Fruit fly (Drosophila melanogaster) whole organism, prepupa: ENCODE data around the gene mib1.

Source experiments
- Blimp-1 ChIP-seq: fragments of 200-800 bp; sonication (Bioruptor generic); optimal IDR thresholded peaks from 3 replicates; lab custom pipeline; 2017; ENCODE audit warnings: missing biosample characterization, missing genetic modification characterization, mild to moderate bottlenecking, moderate library complexity, missing genetic modification reagents
- CG10631 ChIP-seq: fragments of 200-800 bp; sonication (Bioruptor generic); optimal IDR thresholded peaks from 2 replicates; lab custom pipeline; 2016; ENCODE audit warnings: missing biosample characterization, missing genetic modification characterization
- CG11294 ChIP-seq: fragments of 200-800 bp; sonication (Bioruptor generic); IDR thresholded peaks from 2 replicates; pipeline ENCODE4 v1.3.6; 2022; ENCODE audit warnings: missing biosample characterization, missing genetic modification characterization
- CG11902 ChIP-seq: fragments of 200-800 bp; sonication (Bioruptor generic); optimal IDR thresholded peaks from 3 replicates; lab custom pipeline; 2016; ENCODE audit warnings: missing biosample characterization, missing genetic modification characterization
- CG15336 ChIP-seq: fragments of 200-800 bp; sonication (Bioruptor generic); IDR thresholded peaks from 2 replicates; pipeline ENCODE4 v1.3.6; 2022; ENCODE audit warnings: missing biosample characterization, missing genetic modification characterization
- CG1621 ChIP-seq: fragments of 200-800 bp; sonication (Bioruptor generic); optimal IDR thresholded peaks from 3 replicates; lab custom pipeline; 2018; ENCODE audit warnings: missing biosample characterization, mild to moderate bottlenecking, missing genetic modification characterization
- CG3032 ChIP-seq: fragments of 200-800 bp; optimal IDR thresholded peaks from 2 replicates; lab custom pipeline; 2019; ENCODE audit warnings: missing biosample characterization, mild to moderate bottlenecking, missing genetic modification characterization, moderate library complexity
- CG31627 ChIP-seq: fragments of 200-800 bp; sonication (Bioruptor generic); optimal IDR thresholded peaks from 3 replicates; lab custom pipeline; 2016; ENCODE audit warnings: missing biosample characterization, missing genetic modification characterization
- CG32006 ChIP-seq: fragments of 200-800 bp; sonication (Bioruptor generic); optimal IDR thresholded peaks from 3 replicates; lab custom pipeline; 2017; ENCODE audit warnings: missing biosample characterization, mild to moderate bottlenecking, missing genetic modification characterization
- CG3919 ChIP-seq: fragments of 200-800 bp; sonication (Bioruptor generic); optimal IDR thresholded peaks from 3 replicates; lab custom pipeline; 2016; ENCODE audit warnings: missing biosample characterization, missing genetic modification characterization
- CG4318 ChIP-seq: fragments of 200-800 bp; sonication (Bioruptor generic); optimal IDR thresholded peaks from 3 replicates; lab custom pipeline; 2017; ENCODE audit warnings: missing biosample characterization, mild to moderate bottlenecking, missing genetic modification characterization
- CG6163 ChIP-seq: fragments of 200-800 bp; sonication (Bioruptor generic); IDR thresholded peaks from 3 replicates; pipeline ENCODE4 v1.3.6; 2022; ENCODE audit warnings: missing biosample characterization, missing genetic modification characterization
- CG6276 ChIP-seq: fragments of 200-800 bp; sonication (Bioruptor generic); optimal IDR thresholded peaks from 2 replicates; lab custom pipeline; 2017; ENCODE audit warnings: missing biosample characterization, mild to moderate bottlenecking, missing genetic modification characterization
- CG6792 ChIP-seq: fragments of 200-800 bp; sonication (Bioruptor generic); optimal IDR thresholded peaks from 3 replicates; lab custom pipeline; 2016; ENCODE audit warnings: missing biosample characterization, missing genetic modification characterization
- CG6808 ChIP-seq: fragments of 200-800 bp; sonication (Bioruptor generic); optimal IDR thresholded peaks from 3 replicates; lab custom pipeline; 2017; ENCODE audit warnings: missing biosample characterization, missing genetic modification characterization, mild to moderate bottlenecking, moderate library complexity, missing genetic modification reagents
- CG8119 ChIP-seq: fragments of 200-800 bp; sonication (Bioruptor generic); IDR thresholded peaks from 3 replicates; pipeline ENCODE4 v1.3.6; 2022; ENCODE audit warnings: missing biosample characterization, missing genetic modification characterization
- CG8319 ChIP-seq: fragments of 200-800 bp; sonication (Bioruptor generic); optimal IDR thresholded peaks from 3 replicates; lab custom pipeline; 2016; ENCODE audit warnings: missing biosample characterization, missing genetic modification characterization
- CG8632 ChIP-seq: fragments of 200-800 bp; sonication (Bioruptor generic); optimal IDR thresholded peaks from 3 replicates; lab custom pipeline; 2016; ENCODE audit warnings: missing biosample characterization, missing genetic modification characterization
- CG9139 ChIP-seq: fragments of 200-800 bp; sonication (Bioruptor generic); optimal IDR thresholded peaks from 3 replicates; lab custom pipeline; 2017; ENCODE audit warnings: missing biosample characterization, mild to moderate bottlenecking, missing genetic modification characterization
- Eip75B ChIP-seq: fragments of 200-800 bp; sonication (Bioruptor generic); optimal IDR thresholded peaks from 3 replicates; lab custom pipeline; 2016; ENCODE audit warnings: missing biosample characterization, missing genetic modification characterization
- Eip78C ChIP-seq: fragments of 200-800 bp; sonication (Bioruptor generic); peaks from one replicate; lab custom pipeline; 2016; ENCODE audit warnings: missing biosample characterization, missing genetic modification characterization
- Eip93F ChIP-seq: fragments of 200-800 bp; sonication (Bioruptor generic); optimal IDR thresholded peaks from 2 replicates; lab custom pipeline; 2016; ENCODE audit warnings: missing biosample characterization, mild to moderate bottlenecking, missing genetic modification characterization
- Ets21C ChIP-seq: fragments of 200-800 bp; sonication (Bioruptor generic); optimal IDR thresholded peaks from 3 replicates; lab custom pipeline; 2016; ENCODE audit warnings: missing biosample characterization, missing genetic modification characterization
- Ets96B ChIP-seq: fragments of 200-800 bp; optimal IDR thresholded peaks from 2 replicates; lab custom pipeline; 2019; ENCODE audit warnings: missing biosample characterization, mild to moderate bottlenecking, missing genetic modification characterization, moderate library complexity
- Gug ChIP-seq: fragments of 200-800 bp; sonication (Bioruptor generic); IDR thresholded peaks from 2 replicates; pipeline ENCODE4 v1.3.6; 2022; ENCODE audit warnings: missing biosample characterization, missing genetic modification characterization
- Hr38 ChIP-seq: sonication (Bioruptor generic); optimal IDR thresholded peaks from 2 replicates; lab custom pipeline; 2016; ENCODE audit warnings: missing biosample characterization, missing genetic modification characterization
- Hr39 ChIP-seq: fragments of 200-800 bp; sonication (Bioruptor generic); optimal IDR thresholded peaks from 2 replicates; lab custom pipeline; 2016; ENCODE audit warnings: missing biosample characterization, missing genetic modification characterization
- Hr4 ChIP-seq: fragments of 200-800 bp; sonication (Bioruptor generic); optimal IDR thresholded peaks from 3 replicates; lab custom pipeline; 2016; ENCODE audit warnings: missing biosample characterization, missing genetic modification characterization
- OdsH ChIP-seq: fragments of 200-800 bp; sonication (Bioruptor generic); optimal IDR thresholded peaks from 3 replicates; lab custom pipeline; 2016; ENCODE audit warnings: missing biosample characterization, missing genetic modification characterization
- Smox ChIP-seq: fragments of 200-800 bp; sonication (Bioruptor generic); optimal IDR thresholded peaks from 3 replicates; lab custom pipeline; 2016; ENCODE audit warnings: missing biosample characterization, missing genetic modification characterization
- Sox102F ChIP-seq: fragments of 200-800 bp; sonication (Bioruptor generic); optimal IDR thresholded peaks from 2 replicates; lab custom pipeline; 2016; ENCODE audit warnings: missing biosample characterization, mild to moderate bottlenecking, missing genetic modification characterization
- Sox14 ChIP-seq: fragments of 200-800 bp; sonication (Bioruptor generic); optimal IDR thresholded peaks from 3 replicates; lab custom pipeline; 2016; ENCODE audit warnings: missing biosample characterization, missing genetic modification characterization
- Sox15 ChIP-seq: fragments of 200-800 bp; sonication (Bioruptor generic); optimal IDR thresholded peaks from 3 replicates; lab custom pipeline; 2016; ENCODE audit warnings: missing biosample characterization, missing genetic modification characterization
- acj6 ChIP-seq: fragments of 200-800 bp; sonication (Bioruptor generic); optimal IDR thresholded peaks from 3 replicates; lab custom pipeline; 2016; ENCODE audit warnings: missing biosample characterization, missing genetic modification characterization
- cyc ChIP-seq: fragments of 200-800 bp; sonication (Bioruptor generic); optimal IDR thresholded peaks from 3 replicates; lab custom pipeline; 2016; ENCODE audit warnings: missing biosample characterization, missing genetic modification characterization
- dsx ChIP-seq: fragments of 200-800 bp; optimal IDR thresholded peaks from 3 replicates; lab custom pipeline; 2019; ENCODE audit warnings: missing biosample characterization, mild to moderate bottlenecking, missing genetic modification characterization, moderate library complexity; ENCODE audit not compliant: poor library complexity, severe bottlenecking
- esn ChIP-seq: fragments of 200-800 bp; sonication (Bioruptor generic); optimal IDR thresholded peaks from 2 replicates; lab custom pipeline; 2016; ENCODE audit warnings: missing biosample characterization, mild to moderate bottlenecking, missing genetic modification characterization, moderate library complexity
- fd59A ChIP-seq: fragments of 200-800 bp; sonication (Bioruptor generic); optimal IDR thresholded peaks from 2 replicates; lab custom pipeline; 2017; ENCODE audit warnings: missing biosample characterization, mild to moderate bottlenecking, missing genetic modification characterization, missing genetic modification reagents
- fd85E ChIP-seq: fragments of 200-800 bp; sonication (Bioruptor generic); optimal IDR thresholded peaks from 3 replicates; lab custom pipeline; 2016; ENCODE audit warnings: missing biosample characterization, missing genetic modification characterization
- lz ChIP-seq: fragments of 200-800 bp; sonication (Bioruptor generic); optimal IDR thresholded peaks from 3 replicates; lab custom pipeline; 2016; ENCODE audit warnings: missing biosample characterization, missing genetic modification characterization
- net ChIP-seq: fragments of 200-800 bp; sonication (Bioruptor generic); optimal IDR thresholded peaks from 3 replicates; lab custom pipeline; 2016; ENCODE audit warnings: missing biosample characterization, missing genetic modification characterization
- pdm3 ChIP-seq: fragments of 200-800 bp; sonication (Bioruptor generic); optimal IDR thresholded peaks from 3 replicates; lab custom pipeline; 2016; ENCODE audit warnings: missing biosample characterization, missing genetic modification characterization
- spab ChIP-seq: fragments of 200-800 bp; sonication (Bioruptor generic); optimal IDR thresholded peaks from 2 replicates; lab custom pipeline; 2017; ENCODE audit warnings: missing biosample characterization, mild to moderate bottlenecking, missing genetic modification characterization, missing genetic modification reagents
- ss ChIP-seq, 2 experiments: fragments of 200-800 bp; sonication (Bioruptor generic); optimal IDR thresholded peaks; 2 replicates in 1 of 2; 3 replicates in 1 of 2; lab custom pipeline; 2017 to 2018; ENCODE audit warnings: mild to moderate bottlenecking in 2 of 2, missing biosample characterization in 2 of 2, missing genetic modification characterization in 2 of 2, moderate library complexity in 1 of 2
- svp ChIP-seq: fragments of 200-800 bp; sonication (Bioruptor generic); peaks from one replicate; lab custom pipeline; 2016; ENCODE audit warnings: missing biosample characterization, missing genetic modification characterization
- topi ChIP-seq: fragments of 200-800 bp; sonication (Bioruptor generic); optimal IDR thresholded peaks from 3 replicates; lab custom pipeline; 2016; ENCODE audit warnings: missing biosample characterization, missing genetic modification characterization
- vri ChIP-seq: fragments of 200-800 bp; sonication (Bioruptor generic); optimal IDR thresholded peaks from 3 replicates; lab custom pipeline; 2016; ENCODE audit warnings: missing biosample characterization, mild to moderate bottlenecking, missing genetic modification characterization

The mib1 gene

dm6 chr3L:16049955-16050886 lies 38.6 kb upstream of the mib1 start (continued):
- TF ChIP-seq Eip75B (no peak), topi (no peak), esn (GFP tag; lab: Kevin White, UChicago) (no peak), CG11902 (GFP tag; lab: Kevin White, UChicago) (no peak), CG6808 (GFP tag; lab: Kevin White, UChicago) (peak; percentile 28), CG4318 (no peak), Smox (GFP tag; lab: Kevin White, UChicago) (no peak), lz (no peak), Eip93F (GFP tag; lab: Kevin White, UChicago) (peak; percentile 75)

DNA sequence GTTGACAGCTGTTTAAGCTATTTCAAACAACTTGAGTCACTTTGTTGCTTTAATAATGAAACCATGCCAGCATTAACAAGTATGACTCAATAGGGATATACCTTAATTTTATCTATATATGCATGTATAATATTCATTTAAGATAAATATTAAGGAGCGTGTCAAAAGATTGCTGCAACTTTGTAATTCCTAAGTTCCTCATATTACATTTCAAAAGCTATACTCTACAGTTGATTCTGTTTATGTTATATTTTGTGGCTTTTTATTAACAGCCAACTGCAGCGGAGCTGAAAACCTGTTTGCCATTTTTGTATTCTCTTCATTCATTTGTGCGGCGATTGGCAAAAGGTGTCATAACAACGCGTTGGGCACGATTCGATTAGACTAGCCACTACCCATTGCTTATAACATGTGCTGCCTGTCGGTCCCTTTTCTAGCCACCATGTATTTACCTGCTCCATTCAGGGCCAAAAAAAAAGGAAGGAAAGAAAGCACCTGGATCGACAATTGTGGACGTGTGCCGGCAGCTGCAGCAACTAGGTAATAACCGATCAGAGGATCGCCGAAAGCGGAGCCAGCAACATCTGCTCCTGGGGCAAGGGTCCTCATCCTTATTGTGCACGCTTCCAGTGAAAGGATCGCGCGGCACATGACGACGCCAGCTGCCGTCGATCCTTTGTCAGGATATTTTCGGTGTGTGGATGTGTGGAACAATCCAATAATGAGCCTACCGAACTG lies 37.3 kb upstream of the mib1 start:
- TF ChIP-seq fd85E (no peak), CG15336 (no peak), CG6163 (0 out of 3 replicates have a peak, but pooled peaks have one; percentile 5), OdsH (GFP tag; lab: Kevin White, UChicago) (peak; percentile 16), Sox15 (GFP tag; lab: Kevin White, UChicago) (no peak), vri (peak; percentile 37), CG3032 (tag; lab: Kevin White, UChicago) (peak; percentile 17), net (GFP tag; lab: Kevin White, UChicago) (no peak), CG8319 (no peak), svp (GFP tag; lab: Kevin White, UChicago) (peak; percentile 49), CG11294 (no peak), Ets96B (tag; lab: Kevin White, UChicago) (peak; percentile 37), ss (GFP tag; optimal IDR thresholded peaks at IDR 0.05; lab: Kevin White, UChicago) (peak in 1 of 2 experiments; percentile 19), CG3919 (no peak), Smox (GFP tag; lab: Kevin White, UChicago) (no peak), CG8632 (GFP tag; lab: Kevin White, UChicago) (no peak), Ets21C (GFP tag; lab: Kevin White, UChicago) (no peak), Gug (no peak), dsx (peak; percentile 95), CG10631 (no peak), Hr4 (GFP tag; lab: Kevin White, UChicago) (no peak), CG6276 (no peak), acj6 (GFP tag; lab: Kevin White, UChicago) (no peak), pdm3 (no peak), Eip78C (peak; percentile 18), Hr38 (GFP tag; lab: Kevin White, UChicago) (no peak)

DNA sequence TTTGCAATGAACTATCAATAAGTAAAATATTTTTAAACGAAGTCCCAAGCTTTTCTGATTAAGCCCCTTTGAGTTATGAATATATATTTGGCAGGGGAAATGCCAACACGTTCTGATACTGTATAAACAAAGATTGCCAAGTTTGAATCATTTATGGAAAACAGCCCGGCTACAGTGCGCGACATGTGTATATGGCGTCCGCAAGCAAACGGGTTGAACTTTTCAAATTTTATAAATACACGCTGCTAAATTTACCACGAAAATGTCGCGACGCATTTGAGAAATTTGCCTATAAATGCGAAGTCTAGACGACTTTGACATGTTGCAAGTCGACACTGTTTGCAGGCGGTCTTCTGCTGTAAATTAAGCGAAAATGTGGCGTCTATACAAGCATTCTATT lies 36.5 kb upstream of the mib1 start:
- TF ChIP-seq CG9139 (GFP tag; lab: Kevin White, UChicago) (peak; percentile 62), Ets21C (GFP tag; lab: Kevin White, UChicago) (peak; percentile 67), CG32006 (GFP tag; lab: Kevin White, UChicago) (peak; percentile 64), CG6792 (GFP tag; lab: Kevin White, UChicago) (peak; percentile 59), CG31627 (peak; percentile 81), ss (GFP tag; optimal IDR thresholded peaks at IDR 0.05; lab: Kevin White, UChicago) (peak; percentile 45 to 80), svp (GFP tag; lab: Kevin White, UChicago) (peak; percentile 88), fd85E (no peak), Eip75B (peak; percentile 61), CG8119 (peak; percentile 71), fd59A (GFP tag; lab: Kevin White, UChicago) (peak; percentile 59), Hr39 (peak; percentile 80), CG1621 (tag; lab: Kevin White, UChicago) (peak; percentile 74), spab (GFP tag; lab: Kevin White, UChicago) (peak; percentile 66), esn (GFP tag; lab: Kevin White, UChicago) (peak; percentile 80), Blimp-1 (GFP tag; lab: Kevin White, UChicago) (peak; percentile 41), CG15336 (peak; percentile 74), CG3919 (peak; percentile 73), cyc (GFP tag; lab: Kevin White, UChicago) (peak; percentile 76), Sox102F (GFP tag; lab: Kevin White, UChicago) (peak; percentile 81), Gug (peak; percentile 34; the same call in 1 of the 2 replicates), Sox14 (GFP tag; lab: Kevin White, UChicago) (peak; percentile 80)
